Fruit fly (Drosophila melanogaster): Measurements from ENCODE around the gene Ube4A.

dm6 chr2L:6671409-6671808 is 13.1 kb downstream of the Ube4A start:
- TF ChIP-seq h (GFP tag; optimal IDR thresholded peaks at IDR 0.05): no peak
- TF ChIP-seq rgr (GFP tag; optimal IDR thresholded peaks at IDR 0.05): no peak
- TF ChIP-seq N (GFP tag; optimal IDR thresholded peaks at IDR 0.05): no peak
- TF ChIP-seq Abd-B (GFP tag; optimal IDR thresholded peaks at IDR 0.05): no peak

Data from whole organism, wandering third instar larva.